2 fruit fly cellular contexts compared by ENCODE assay signal in the genomic region with DNA sequence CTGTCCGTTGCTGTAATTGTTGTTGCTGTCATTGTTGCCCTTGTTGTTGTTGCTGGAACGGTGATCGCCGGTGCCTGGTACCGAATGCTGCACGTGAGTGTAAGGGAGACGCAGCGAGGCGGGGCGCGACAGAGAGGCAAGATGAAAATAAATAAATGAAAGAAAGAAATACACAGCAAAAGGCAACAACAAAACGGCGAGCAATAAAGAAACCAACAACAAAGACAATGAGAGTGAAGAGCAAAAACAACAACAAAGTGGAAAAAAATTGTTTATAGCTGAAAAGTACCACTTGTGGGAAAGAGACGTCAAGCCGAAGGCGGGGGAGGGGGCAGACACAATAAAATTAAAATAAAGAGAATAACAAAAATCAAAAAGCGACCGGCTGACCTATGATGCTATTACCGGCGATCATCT.
TF ChIP-seq lines count a peak whose summit lies in the region.

No protein-coding gene starts in this region.

TF ChIP-seq in whole organism, embryonic, 481 proteins besides CTCF, POLR2A, EP300 and RAD21 (continued from another document):
- no peak for TF ChIP-seq CG12769 (tag; optimal IDR thresholded peaks at IDR 0.05; lab: Kevin White, UChicago)
- TF ChIP-seq CG14860 (GFP tag; IDR thresholded peaks at IDR 0.05; lab: Robert Waterston, UW; ENCODE audit: partially characterized antibody) = no peak
- TF ChIP-seq ATbp (GFP tag; optimal IDR thresholded peaks at IDR 0.05; lab: Kevin White, UChicago) = peak; percentile 3
- TF ChIP-seq Hr78 (GFP tag; optimal IDR thresholded peaks at IDR 0.05; lab: Kevin White, UChicago) = peak in 1 of 2 experiments; percentile 49
- peak; percentile 54; the same call in 2 of the 3 replicates for TF ChIP-seq Aef1 (GFP tag; IDR thresholded peaks at IDR 0.05; lab: Robert Waterston, UW)
- no peak for TF ChIP-seq nerfin-1 (tag; optimal IDR thresholded peaks at IDR 0.05; lab: Kevin White, UChicago)
- TF ChIP-seq CG1832 (GFP tag; optimal IDR thresholded peaks at IDR 0.05; lab: Kevin White, UChicago) = peak; percentile 67
- no peak for TF ChIP-seq CG34224 (GFP tag; IDR thresholded peaks at IDR 0.05; lab: Robert Waterston, UW; ENCODE audit: partially characterized antibody)
- TF ChIP-seq Oaz (GFP tag; IDR thresholded peaks at IDR 0.05; lab: Robert Waterston, UW) = no peak
- TF ChIP-seq lbe (GFP tag; optimal IDR thresholded peaks at IDR 0.05; lab: Kevin White, UChicago) = no peak
- TF ChIP-seq tx (GFP tag; optimal IDR thresholded peaks at IDR 0.05; lab: Kevin White, UChicago) = no peak
- no peak for TF ChIP-seq gce (GFP tag; IDR thresholded peaks at IDR 0.05; lab: Robert Waterston, UW)
- TF ChIP-seq CG14014 (GFP tag; IDR thresholded peaks at IDR 0.05; lab: Robert Waterston, UW) = no peak
- TF ChIP-seq Antp (GFP tag; optimal IDR thresholded peaks at IDR 0.05; lab: Kevin White, UChicago) = no peak
- peak; percentile 54 for TF ChIP-seq crol (GFP tag; IDR thresholded peaks at IDR 0.05; lab: Robert Waterston, UW)
- peak; percentile 9 for TF ChIP-seq zen (tag; optimal IDR thresholded peaks at IDR 0.05; lab: Kevin White, UChicago)
- no peak for TF ChIP-seq ken (GFP tag; IDR thresholded peaks at IDR 0.05; lab: Robert Waterston, UW)
- no peak for TF ChIP-seq CG1792 (GFP tag; optimal IDR thresholded peaks at IDR 0.05; lab: Kevin White, UChicago)
- peak; percentile 67 for TF ChIP-seq nom (GFP tag; optimal IDR thresholded peaks at IDR 0.05; lab: Kevin White, UChicago)
- TF ChIP-seq odd (GFP tag; optimal IDR thresholded peaks at IDR 0.05; lab: Kevin White, UChicago) = no peak
- TF ChIP-seq psq (GFP tag; optimal IDR thresholded peaks at IDR 0.05; lab: Kevin White, UChicago) = peak; percentile 35
- no peak for TF ChIP-seq insv (GFP tag; optimal IDR thresholded peaks at IDR 0.05; lab: Kevin White, UChicago)
- TF ChIP-seq Fer3 (tag; optimal IDR thresholded peaks at IDR 0.05; lab: Kevin White, UChicago) = no peak
- no peak for TF ChIP-seq CG7928 (GFP tag; optimal IDR thresholded peaks at IDR 0.05; lab: Kevin White, UChicago)
- TF ChIP-seq dan (GFP tag; IDR thresholded peaks at IDR 0.05; lab: Robert Waterston, UW) = no peak
- TF ChIP-seq CG4424 (GFP tag; optimal IDR thresholded peaks at IDR 0.05; lab: Kevin White, UChicago) = no peak
- TF ChIP-seq Atf-2 (GFP tag; optimal IDR thresholded peaks at IDR 0.05; lab: Kevin White, UChicago) = no peak
- peak; percentile 46 for TF ChIP-seq abd-A (tag; optimal IDR thresholded peaks at IDR 0.05; lab: Kevin White, UChicago)
- no peak for TF ChIP-seq sob (GFP tag; IDR thresholded peaks at IDR 0.05; lab: Robert Waterston, UW)
- TF ChIP-seq CG13287 (GFP tag; IDR thresholded peaks at IDR 0.05; lab: Robert Waterston, UW; ENCODE audit: partially characterized antibody) = no peak
- no peak for TF ChIP-seq ac (GFP tag; optimal IDR thresholded peaks at IDR 0.05; lab: Kevin White, UChicago)
- no peak for TF ChIP-seq CG12299 (tag; optimal IDR thresholded peaks at IDR 0.05; lab: Kevin White, UChicago)
- peak; percentile 94 for TF ChIP-seq CG4360 (GFP tag; IDR thresholded peaks at IDR 0.05; lab: Robert Waterston, UW)
- TF ChIP-seq bigmax (GFP tag; optimal IDR thresholded peaks at IDR 0.05; lab: Kevin White, UChicago) = no peak
- no peak for TF ChIP-seq grn (GFP tag; optimal IDR thresholded peaks at IDR 0.05; lab: Kevin White, UChicago)
- no peak for TF ChIP-seq Six4 (GFP tag; optimal IDR thresholded peaks at IDR 0.05; lab: Kevin White, UChicago)
- TF ChIP-seq HLHmδ (GFP tag; optimal IDR thresholded peaks at IDR 0.05; lab: Kevin White, UChicago) = no peak
- no peak for TF ChIP-seq jumu (GFP tag; optimal IDR thresholded peaks at IDR 0.05; lab: Kevin White, UChicago)
- TF ChIP-seq slbo (GFP tag; IDR thresholded peaks at IDR 0.05; lab: Robert Waterston, UW) = no peak
- no peak for TF ChIP-seq CG8281 (tag; optimal IDR thresholded peaks at IDR 0.05; lab: Kevin White, UChicago)
- peak; percentile 29 for TF ChIP-seq Abd-B (GFP tag; optimal IDR thresholded peaks at IDR 0.05; lab: Kevin White, UChicago)
- 0 out of 4 replicates have a peak, but pooled peaks have one; percentile 55 for TF ChIP-seq chinmo (GFP tag; IDR thresholded peaks at IDR 0.05; lab: Robert Waterston, UW; ENCODE audit: partially characterized antibody)
- TF ChIP-seq CG17612 (GFP tag; IDR thresholded peaks at IDR 0.05; lab: Robert Waterston, UW) = no peak

TF ChIP-seq in whole organism, prepupa, 60 proteins besides CTCF, POLR2A, EP300 and RAD21 (continued from another document):
- no peak for TF ChIP-seq net (GFP tag; optimal IDR thresholded peaks at IDR 0.05; lab: Kevin White, UChicago)
- TF ChIP-seq dsx (GFP tag; optimal IDR thresholded peaks at IDR 0.05; lab: Kevin White, UChicago; ENCODE audit: poor library complexity, severe bottlenecking) = peak; percentile 71
- peak; percentile 57 for TF ChIP-seq Sox14 (GFP tag; optimal IDR thresholded peaks at IDR 0.05; lab: Kevin White, UChicago)
- no peak for TF ChIP-seq CG11294 (GFP tag; IDR thresholded peaks at IDR 0.05; lab: Robert Waterston, UW)
- TF ChIP-seq CG1621 (tag; optimal IDR thresholded peaks at IDR 0.05; lab: Kevin White, UChicago) = peak; percentile 33
- no peak for TF ChIP-seq Sox15 (GFP tag; optimal IDR thresholded peaks at IDR 0.05; lab: Kevin White, UChicago)
- TF ChIP-seq salr (GFP tag; optimal IDR thresholded peaks at IDR 0.05; lab: Kevin White, UChicago) = no peak
- TF ChIP-seq CG9139 (GFP tag; optimal IDR thresholded peaks at IDR 0.05; lab: Kevin White, UChicago) = peak; percentile 51
- no peak for TF ChIP-seq vri (GFP tag; optimal IDR thresholded peaks at IDR 0.05; lab: Kevin White, UChicago)
- no peak for TF ChIP-seq CG6854 (GFP tag; optimal IDR thresholded peaks at IDR 0.05; lab: Kevin White, UChicago)
